Worm (Caenorhabditis elegans): ENCODE data around the gene mpz-6.

DNA sequence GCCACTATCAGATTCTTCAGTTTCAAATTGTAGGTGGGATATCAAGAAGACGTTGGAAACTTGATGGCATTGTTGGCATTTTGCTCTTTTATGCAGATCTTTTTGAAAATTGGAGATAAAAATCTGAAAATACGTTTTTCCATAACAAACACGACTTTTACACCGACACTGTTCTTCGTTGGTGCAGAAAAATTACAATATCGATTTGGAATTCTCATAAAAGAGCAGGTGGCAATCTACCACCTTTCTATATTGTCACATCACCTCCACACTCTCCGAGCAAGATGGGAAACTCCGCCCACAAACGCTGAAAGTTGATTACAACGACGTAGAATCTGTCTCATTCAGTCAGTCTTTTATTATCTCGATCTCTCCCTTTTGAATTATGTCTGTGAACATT is 549 bp upstream of the mpz-6 start, which contains the start of gene arrd-2:
- TF ChIP-seq F10E7.11 (tag; optimal IDR thresholded peaks at IDR 0.05): no peak
- no peak for TF ChIP-seq lin-26 (GFP tag; IDR thresholded peaks at IDR 0.05)

Data from whole organism, young adult.